Fruit fly (Drosophila melanogaster): ENCODE results near the gene Hus1-like.

Gene Hus1-like

DNA sequence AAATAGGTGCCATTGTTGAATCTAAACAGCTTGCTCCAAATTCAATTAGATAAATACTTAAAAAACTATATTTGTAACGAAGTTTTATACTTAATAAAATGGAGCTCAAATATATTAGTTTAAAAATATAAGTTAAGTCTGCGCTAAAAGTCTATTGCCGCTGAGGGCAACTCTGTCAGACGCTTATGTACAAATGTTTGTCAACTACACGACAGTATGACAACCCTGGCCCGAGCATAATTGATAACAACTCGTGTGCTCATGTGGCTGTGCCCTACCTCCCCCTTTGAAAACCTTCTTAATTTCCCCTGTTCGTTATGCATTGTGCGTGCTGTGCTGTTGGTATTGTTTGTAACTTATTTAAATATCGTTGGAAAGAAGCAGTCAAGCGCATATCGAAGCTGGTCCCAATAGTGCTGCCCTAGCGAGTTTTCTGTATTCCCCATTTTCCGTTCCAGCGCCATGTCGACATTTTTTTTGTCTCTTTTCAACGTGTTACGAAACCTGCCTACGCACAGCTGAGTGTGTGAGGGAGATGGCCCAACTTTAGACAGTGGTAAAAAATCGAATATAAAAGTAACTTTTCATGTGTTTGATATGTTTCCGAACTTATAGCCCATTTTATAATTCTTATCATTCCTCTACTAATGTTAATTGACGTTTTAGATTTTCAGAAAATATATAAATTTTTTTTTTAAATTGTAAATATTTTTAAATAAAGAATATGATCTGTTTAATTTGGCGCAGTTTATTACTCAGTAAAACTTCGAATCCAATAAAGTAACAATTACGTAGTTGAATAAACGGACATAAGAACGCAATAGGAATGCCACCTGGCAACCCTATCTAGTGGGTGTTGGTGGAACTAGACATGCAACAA, 6.8 kb downstream of the Hus1-like start (continued):
- peak; percentile 14 for TF ChIP-seq pum (GFP tag; optimal IDR thresholded peaks at IDR 0.05)
- no peak for TF ChIP-seq Dref (GFP tag; IDR thresholded peaks at IDR 0.05)
- TF ChIP-seq ap (GFP tag; IDR thresholded peaks at IDR 0.05) = peak; percentile 49; the same call in 1 of the 2 replicates
- peak; percentile 29 for TF ChIP-seq ewg (GFP tag; optimal IDR thresholded peaks at IDR 0.05)
- TF ChIP-seq crp (GFP tag; optimal IDR thresholded peaks at IDR 0.05) = peak in 1 of 2 experiments; percentile 58
- TF ChIP-seq CG13424 (tag; optimal IDR thresholded peaks at IDR 0.05) = peak; percentile 87
- TF ChIP-seq Sry-δ (GFP tag; optimal IDR thresholded peaks at IDR 0.05) = peak; percentile 36
- peak; percentile 83 for TF ChIP-seq Sox102F (GFP tag; optimal IDR thresholded peaks at IDR 0.05)
- TF ChIP-seq CG6791 (GFP tag; IDR thresholded peaks at IDR 0.05; ENCODE audit: partially characterized antibody) = peak; percentile 72; the same call in 2 of the 3 replicates
- TF ChIP-seq MTF-1 (GFP tag; optimal IDR thresholded peaks at IDR 0.05; ENCODE audit: borderline replicate concordance) = no peak
- peak; percentile 33 for TF ChIP-seq cato (GFP tag; optimal IDR thresholded peaks at IDR 0.05; ENCODE audit: borderline replicate concordance)
- no peak for TF ChIP-seq nerfin-2 (GFP tag; IDR thresholded peaks at IDR 0.05; ENCODE audit: partially characterized antibody)
- TF ChIP-seq Fer3 (tag; optimal IDR thresholded peaks at IDR 0.05) = peak; percentile 65
- TF ChIP-seq CG7556 (GFP tag; optimal IDR thresholded peaks at IDR 0.05) = peak; percentile 64
- peak; percentile 44 for TF ChIP-seq run (tag; optimal IDR thresholded peaks at IDR 0.05)
- TF ChIP-seq CG9817 (tag; optimal IDR thresholded peaks at IDR 0.05) = peak; percentile 53
- TF ChIP-seq Pdp1 (GFP tag; optimal IDR thresholded peaks at IDR 0.05) = peak; percentile 1 to 92
- peak; percentile 31 for TF ChIP-seq CG5180 (GFP tag; optimal IDR thresholded peaks at IDR 0.05)
- TF ChIP-seq CG32772 (GFP tag; IDR thresholded peaks at IDR 0.05) = peak; percentile 45; the same call in 1 of the 2 replicates
- TF ChIP-seq CG9437 (GFP tag; optimal IDR thresholded peaks at IDR 0.05) = peak; percentile 78
- TF ChIP-seq ash1 (GFP tag; optimal IDR thresholded peaks at IDR 0.05) = no peak
- peak; percentile 38 for TF ChIP-seq Hand (GFP tag; optimal IDR thresholded peaks at IDR 0.05)
- TF ChIP-seq CG3726 (GFP tag; IDR thresholded peaks at IDR 0.05) = no peak
- TF ChIP-seq trem (tag; optimal IDR thresholded peaks at IDR 0.05) = peak; percentile 54
- peak; percentile 57 for TF ChIP-seq vvl (GFP tag; IDR thresholded peaks at IDR 0.05)
- TF ChIP-seq eyg (GFP tag; optimal IDR thresholded peaks at IDR 0.05) = peak; percentile 11
- peak; percentile 61 for TF ChIP-seq CG6765 (GFP tag; optimal IDR thresholded peaks at IDR 0.05)
- no peak for TF ChIP-seq toy (GFP tag; IDR thresholded peaks at IDR 0.05)
- peak; percentile 26 for TF ChIP-seq salm (tag; optimal IDR thresholded peaks at IDR 0.05)
- no peak for TF ChIP-seq CG11723 (GFP tag; optimal IDR thresholded peaks at IDR 0.05)
- TF ChIP-seq Mad (GFP tag; optimal IDR thresholded peaks at IDR 0.05) = no peak
- TF ChIP-seq ab (GFP tag; optimal IDR thresholded peaks at IDR 0.05) = peak; percentile 27
- TF ChIP-seq chif (GFP tag; optimal IDR thresholded peaks at IDR 0.05) = no peak
- TF ChIP-seq CG31224 (GFP tag; IDR thresholded peaks at IDR 0.05) = no peak; the same call in none of the 2 replicates
- TF ChIP-seq stc (GFP tag; IDR thresholded peaks at IDR 0.05) = peak; percentile 61; the same call in 1 of the 2 replicates
- TF ChIP-seq gcm2 (GFP tag; optimal IDR thresholded peaks at IDR 0.05) = peak; percentile 15
- peak; percentile 53; the same call in 1 of the 3 replicates for TF ChIP-seq CG7357 (GFP tag; IDR thresholded peaks at IDR 0.05)
- no peak for TF ChIP-seq CG14860 (GFP tag; IDR thresholded peaks at IDR 0.05; ENCODE audit: partially characterized antibody)
- peak; percentile 86 for TF ChIP-seq CG12769 (tag; optimal IDR thresholded peaks at IDR 0.05)
- peak; percentile 83 for TF ChIP-seq CG7839 (tag; optimal IDR thresholded peaks at IDR 0.05)
- TF ChIP-seq CG13287 (GFP tag; IDR thresholded peaks at IDR 0.05; ENCODE audit: partially characterized antibody) = 0 out of 2 replicates have a peak, but pooled peaks have one; percentile 9
- TF ChIP-seq CG4282 (GFP tag; optimal IDR thresholded peaks at IDR 0.05) = peak; percentile 63
- TF ChIP-seq CG11093 (GFP tag; IDR thresholded peaks at IDR 0.05) = peak; percentile 40; the same call in 1 of the 3 replicates
- peak; percentile 72 for TF ChIP-seq gcm (GFP tag; optimal IDR thresholded peaks at IDR 0.05)
- peak; percentile 62 for TF ChIP-seq pros (GFP tag; optimal IDR thresholded peaks at IDR 0.05)
- TF ChIP-seq CG1602 (GFP tag; optimal IDR thresholded peaks at IDR 0.05) = peak; percentile 60
- TF ChIP-seq CG4424 (GFP tag; optimal IDR thresholded peaks at IDR 0.05) = peak; percentile 63
